Fruit fly (Drosophila melanogaster) whole organism: ENCODE measurements around the gene CG11672.

Source experiments
- CG8478 ChIP-seq: fragments of >200 bp; optimal IDR thresholded peaks from 2 replicates; lab custom pipeline; 2018; ENCODE audit warnings: inconsistent platforms
- Dll ChIP-seq: fragments of >200 bp; optimal IDR thresholded peaks from 2 replicates; lab custom pipeline; 2017
- EcR ChIP-seq, 2 experiments: fragments of >200 bp; optimal IDR thresholded peaks; 2 replicates each; lab custom pipeline; 2017; ENCODE audit warnings: missing biosample characterization in 2 of 2, missing genetic modification characterization in 2 of 2, missing genetic modification reagents in 2 of 2
- pan ChIP-seq: fragments of >200 bp; optimal IDR thresholded peaks from 2 replicates; lab custom pipeline; 2017
- psq ChIP-seq: fragments of >200 bp; optimal IDR thresholded peaks from 2 replicates; lab custom pipeline; 2017
- usp ChIP-seq: fragments of >200 bp; optimal IDR thresholded peaks from 2 replicates; lab custom pipeline; 2017; ENCODE audit warnings: missing biosample characterization, missing genetic modification characterization, mixed read lengths

DNA sequence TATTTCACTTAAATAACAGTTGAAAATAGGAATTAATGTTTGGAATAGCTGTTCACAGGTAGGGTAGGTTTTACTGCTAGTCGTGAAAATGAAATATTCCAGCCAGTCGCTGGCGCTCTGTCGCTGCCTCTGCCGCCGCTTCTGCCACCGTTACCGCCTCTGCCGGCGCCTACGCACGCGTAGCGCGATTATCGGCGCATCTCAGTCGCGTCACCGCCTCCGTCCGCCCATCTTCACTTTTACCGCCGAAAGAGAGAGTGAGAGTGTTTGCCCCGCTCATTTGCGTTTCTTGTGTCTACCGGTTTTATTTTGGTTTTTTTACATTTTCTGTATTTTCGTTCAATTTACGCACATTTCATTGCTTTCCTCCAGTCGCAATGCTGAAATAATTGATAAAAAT lies 38.8 kb downstream of the CG11672 start:
- TF ChIP-seq psq (lab: Kevin White, UChicago) (no peak), pan (lab: Kevin White, UChicago) (no peak), CG8478 (no peak), usp (GFP tag; lab: Kevin White, UChicago) (no peak), Dll (lab: Kevin White, UChicago) (no peak), EcR (GFP tag; optimal IDR thresholded peaks at IDR 0.05; lab: Kevin White, UChicago) (no peak)
